Worm (Caenorhabditis elegans): ENCODE results near the gene fbxb-76.
A peak's percentile ranks its signal among the peaks of the same experiment; 100 is the strongest.

fbxb-76 gene

DNA sequence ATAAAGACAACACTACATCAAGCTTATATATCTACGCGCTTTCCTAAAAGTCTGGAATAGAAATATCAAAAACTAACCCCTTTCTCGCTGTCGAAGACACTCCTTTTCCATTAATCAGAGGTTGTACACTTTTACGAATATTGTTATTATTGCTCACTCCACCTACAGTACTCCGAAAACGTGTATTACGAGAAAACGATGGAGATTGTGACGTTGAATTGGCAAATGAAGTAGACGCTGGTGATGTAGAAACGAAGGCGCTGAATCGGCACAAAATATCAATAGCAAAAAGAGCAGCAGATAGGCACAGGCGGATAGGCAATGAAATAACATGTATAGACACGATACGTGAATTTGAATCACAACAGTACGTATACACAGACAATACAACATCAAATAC is 34.9 kb downstream of the fbxb-76 start:
- TF ChIP-seq snpc-1.1 (tag; optimal IDR thresholded peaks at IDR 0.05; ENCODE audit: insufficient read depth) (no peak), B0261.1 (tag; optimal IDR thresholded peaks at IDR 0.05) (no peak), lin-40 (tag; optimal IDR thresholded peaks at IDR 0.05) (no peak), let-607 (tag; optimal IDR thresholded peaks at IDR 0.05) (no peak), F33H1.4 (GFP tag; IDR thresholded peaks at IDR 0.05) (no peak), D2030.7 (GFP tag; IDR thresholded peaks at IDR 0.05) (no peak), F49E8.2 (tag; optimal IDR thresholded peaks at IDR 0.05; ENCODE audit: insufficient read depth) (no peak), ztf-6 (GFP tag; IDR thresholded peaks at IDR 0.05) (no peak), B0035.1 (tag; optimal IDR thresholded peaks at IDR 0.05) (no peak), let-526 (GFP tag; IDR thresholded peaks at IDR 0.05) (no peak)

DNA sequence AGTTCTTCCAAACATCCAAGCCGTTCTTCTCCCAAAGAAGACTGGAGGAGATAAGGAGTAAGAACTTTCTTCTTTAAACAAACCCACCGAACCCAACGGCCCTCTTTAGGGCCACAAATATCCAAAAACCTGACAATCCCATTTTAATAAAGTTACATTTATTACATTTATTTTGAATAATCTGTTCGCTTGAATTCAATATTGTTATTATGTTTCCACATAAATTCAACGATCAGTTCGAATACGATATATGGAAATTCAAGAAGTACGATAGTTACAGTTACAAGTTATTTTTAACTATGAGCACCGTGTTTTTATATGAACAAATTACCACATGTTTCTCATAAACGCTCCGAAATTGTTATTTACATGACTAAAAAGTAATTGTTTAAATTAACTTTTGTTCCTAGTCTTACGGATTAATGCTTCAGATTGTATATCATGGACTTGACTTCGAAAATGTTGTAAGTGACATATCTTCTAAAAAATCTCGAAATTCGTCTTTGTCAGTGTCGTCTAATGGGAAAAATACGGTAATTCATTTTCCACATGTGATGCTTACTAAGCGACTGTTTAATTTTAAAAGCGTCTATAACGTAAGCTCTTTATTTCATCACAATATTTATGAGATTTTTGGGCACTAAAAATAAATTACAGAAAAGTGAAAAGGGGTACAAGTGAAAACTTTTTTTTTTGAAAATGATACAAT is 38.3 kb downstream of the fbxb-76 start:
- TF ChIP-seq ceh-100 (GFP tag; IDR thresholded peaks at IDR 0.05) (peak; percentile 39; the same call in 1 of the 2 replicates), pbrm-1 (GFP tag; IDR thresholded peaks at IDR 0.05) (peak; percentile 50; the same call in 1 of the 2 replicates), him-1 (tag; optimal IDR thresholded peaks at IDR 0.05) (peak; percentile 99), Y79H2A.3 (GFP tag; conservative IDR thresholded peaks at IDR 0.05) (peak; percentile 83), F39B2.1 (GFP tag; IDR thresholded peaks at IDR 0.05) (peak; percentile 90; the same call in 1 of the 2 replicates), F49E8.2 (tag; optimal IDR thresholded peaks at IDR 0.05; ENCODE audit: insufficient read depth) (peak; percentile 60), snpc-1.1 (tag; optimal IDR thresholded peaks at IDR 0.05; ENCODE audit: insufficient read depth) (peak; percentile 6), F23B12.7 (tag; optimal IDR thresholded peaks at IDR 0.05; ENCODE audit: insufficient read depth) (no peak), egl-44 (GFP tag; IDR thresholded peaks at IDR 0.05) (peak; percentile 64; the same call in 1 of the 2 replicates), tlf-1 (GFP tag; optimal IDR thresholded peaks at IDR 0.05) (peak; percentile 7), attf-5 (GFP tag; optimal IDR thresholded peaks at IDR 0.05) (no peak), rcor-1 (GFP tag; IDR thresholded peaks at IDR 0.05) (peak; percentile 37; the same call in 1 of the 2 replicates), madf-3 (GFP tag; IDR thresholded peaks at IDR 0.05) (0 out of 2 replicates have a peak, but pooled peaks have one; percentile 6), let-526 (GFP tag; IDR thresholded peaks at IDR 0.05) (no peak), B0019.2 (GFP tag; conservative IDR thresholded peaks at IDR 0.05) (peak; percentile 49; the same call in 1 of the 2 replicates), efl-1 (GFP tag; optimal IDR thresholded peaks at IDR 0.05) (peak; percentile 2), D2030.7 (GFP tag; IDR thresholded peaks at IDR 0.05) (peak; percentile 51), tbp1 (GFP tag; optimal IDR thresholded peaks at IDR 0.05) (peak; percentile 7), F37B4.10 (GFP tag; IDR thresholded peaks at IDR 0.05) (0 out of 2 replicates have a peak, but pooled peaks have one; percentile 13), nfyb-1 (GFP tag; IDR thresholded peaks at IDR 0.05) (peak; percentile 78), ekl-4 (GFP tag; IDR thresholded peaks at IDR 0.05) (0 out of 2 replicates have a peak, but pooled peaks have one; percentile 53), B0336.3 (GFP tag; IDR thresholded peaks at IDR 0.05) (no peak), dpff-1 (tag; optimal IDR thresholded peaks at IDR 0.05) (no peak), attf-6 (GFP tag; IDR thresholded peaks at IDR 0.05) (no peak; the same call in none of the 2 replicates), hmg-1.2 (GFP tag; IDR thresholded peaks at IDR 0.05) (peak; percentile 32; the same call in 1 of the 2 replicates), hmg-20 (GFP tag; IDR thresholded peaks at IDR 0.05) (0 out of 2 replicates have a peak, but pooled peaks have one; percentile 2), Y95B8A.8 (GFP tag; IDR thresholded peaks at IDR 0.05) (peak; percentile 82; the same call in 1 of the 2 replicates), hsf-1 (GFP tag; IDR thresholded peaks at IDR 0.05) (peak; percentile 48; the same call in 1 of the 2 replicates), madf-8 (GFP tag; conservative IDR thresholded peaks at IDR 0.05) (peak; percentile 17; the same call in 1 of the 2 replicates), madf-10 (tag; optimal IDR thresholded peaks at IDR 0.05) (no peak), mcd-1 (GFP tag; IDR thresholded peaks at IDR 0.05) (0 out of 2 replicates have a peak, but pooled peaks have one; percentile 34), nhr-27 (tag; optimal IDR thresholded peaks at IDR 0.05) (no peak), hrde-1 (tag; optimal IDR thresholded peaks at IDR 0.05; ENCODE audit: borderline replicate concordance) (peak; percentile 93), dox-1 (GFP tag; IDR thresholded peaks at IDR 0.05) (peak; percentile 81), ceh-91 (GFP tag; IDR thresholded peaks at IDR 0.05) (0 out of 2 replicates have a peak, but pooled peaks have one; percentile 49), Y53G8AR.9 (GFP tag; conservative IDR thresholded peaks at IDR 0.05) (peak; percentile 63), lin-54 (GFP tag; optimal IDR thresholded peaks at IDR 0.05) (peak; percentile 45)
